Worm (Caenorhabditis elegans) whole organism, young adult: Measurements from ENCODE around the gene C54C6.5.

ENCODE experiments used
- B0035.1 ChIP-seq: sonication (generic microtip); optimal IDR thresholded peaks from 2 replicates; lab custom pipeline; 2016; ENCODE audit warnings: missing genetic modification characterization, mild to moderate bottlenecking, missing compliant biosample characterization, missing genotype, missing genetic modification reagents
- B0261.1 ChIP-seq: sonication (generic microtip); optimal IDR thresholded peaks from 2 replicates; lab custom pipeline; 2016; ENCODE audit warnings: mild to moderate bottlenecking, missing genetic modification characterization, moderate library complexity, missing compliant biosample characterization
- D2030.7 ChIP-seq: fragments of 200-800 bp; sonication (Bioruptor generic); IDR thresholded peaks from 2 replicates; pipeline ENCODE4 v1.3.6; 2022; ENCODE audit warnings: missing genetic modification reagents, missing genetic modification characterization, missing compliant biosample characterization
- F22D6.2 ChIP-seq: sonication (generic microtip); optimal IDR thresholded peaks from 2 replicates; lab custom pipeline; 2016; ENCODE audit warnings: mild to moderate bottlenecking, missing genetic modification characterization, missing compliant biosample characterization
- F37B4.10 ChIP-seq: fragments of 200-800 bp; sonication (Bioruptor generic); IDR thresholded peaks from 2 replicates; pipeline ENCODE4 v1.3.6; 2022; ENCODE audit warnings: missing genetic modification characterization, missing compliant biosample characterization
- F39B2.1 ChIP-seq: fragments of 200-800 bp; sonication (Bioruptor generic); IDR thresholded peaks from 2 replicates; pipeline ENCODE4 v1.3.6; 2022; ENCODE audit warnings: missing genetic modification reagents, missing genetic modification characterization, missing compliant biosample characterization
- K12H6.12 ChIP-seq: fragments of 200-800 bp; sonication (Bioruptor generic); optimal IDR thresholded peaks from 2 replicates; lab custom pipeline; 2018; ENCODE audit warnings: mild to moderate bottlenecking, missing genetic modification characterization, missing compliant biosample characterization
- T26A5.8 ChIP-seq: sonication (generic microtip); optimal IDR thresholded peaks from 2 replicates; lab custom pipeline; 2016; ENCODE audit warnings: missing genetic modification characterization, missing compliant biosample characterization
- Y53F4B.3 ChIP-seq: fragments of 200-800 bp; sonication (Bioruptor generic); IDR thresholded peaks from 2 replicates; pipeline ENCODE4 v1.3.6; 2022; ENCODE audit warnings: missing genetic modification reagents, missing genetic modification characterization, missing compliant biosample characterization
- ama-1 ChIP-seq, 3 experiments: fragments of 150-350 bp in 1 of 3; sonication (generic microtip) in 2 of 3; optimal IDR thresholded peaks; 2 replicates each; lab custom pipeline; 2014 to 2018; ENCODE audit warnings: missing biosample characterization in 2 of 3, missing genetic modification characterization in 2 of 3, missing genetic modification reagents in 2 of 3
- atf-7 ChIP-seq: sonication (generic microtip); optimal IDR thresholded peaks from 2 replicates; lab custom pipeline; 2017; ENCODE audit warnings: mild to moderate bottlenecking, missing genetic modification characterization, missing compliant biosample characterization
- attf-5 ChIP-seq: fragments of 200-800 bp; sonication (Bioruptor generic); optimal IDR thresholded peaks from 2 replicates; lab custom pipeline; 2018; ENCODE audit warnings: mild to moderate bottlenecking, missing genetic modification characterization, missing compliant biosample characterization
- attf-6 ChIP-seq: fragments of 200-800 bp; sonication (Bioruptor generic); IDR thresholded peaks from 2 replicates; pipeline ENCODE4 v1.3.6; 2022; ENCODE audit warnings: missing genetic modification reagents, missing genetic modification characterization, missing compliant biosample characterization
- bed-2 ChIP-seq: fragments of 200-800 bp; sonication (Bioruptor generic); IDR thresholded peaks from 2 replicates; pipeline ENCODE4 v1.3.6; 2022; ENCODE audit warnings: missing genetic modification reagents, missing genetic modification characterization, missing compliant biosample characterization
- ccch-3 ChIP-seq: fragments of 200-800 bp; sonication (Bioruptor generic); optimal IDR thresholded peaks from 2 replicates; lab custom pipeline; 2018; ENCODE audit warnings: mild to moderate bottlenecking, missing genetic modification characterization, missing compliant biosample characterization
- ceh-40 ChIP-seq: fragments of 200-800 bp; sonication (Bioruptor generic); IDR thresholded peaks from 2 replicates; pipeline ENCODE4 v1.3.6; 2022; ENCODE audit warnings: missing genetic modification characterization, missing compliant biosample characterization
- ceh-58 ChIP-seq: fragments of 200-800 bp; sonication (Bioruptor generic); IDR thresholded peaks from 2 replicates; pipeline ENCODE4 v1.3.6; 2022; ENCODE audit warnings: missing genetic modification characterization, missing compliant biosample characterization
- ceh-91 ChIP-seq: fragments of 200-800 bp; sonication (Bioruptor generic); IDR thresholded peaks from 2 replicates; pipeline ENCODE4 v1.3.6; 2022; ENCODE audit warnings: missing genetic modification reagents, missing genetic modification characterization, missing compliant biosample characterization
- dpff-1 ChIP-seq: sonication (generic microtip); optimal IDR thresholded peaks from 2 replicates; lab custom pipeline; 2017; ENCODE audit warnings: mild to moderate bottlenecking, missing genetic modification characterization, missing compliant biosample characterization
- dpl-1 ChIP-seq: fragments of 150-350 bp; optimal IDR thresholded peaks from 2 replicates; lab custom pipeline; 2014; ENCODE audit warnings: missing biosample characterization, missing genetic modification reagents, missing genetic modification characterization
- efl-1 ChIP-seq: fragments of 150-350 bp; optimal IDR thresholded peaks from 2 replicates; lab custom pipeline; 2014; ENCODE audit warnings: missing biosample characterization, missing genetic modification reagents, missing genetic modification characterization
- ets-4 ChIP-seq: fragments of 200-800 bp; sonication (Bioruptor generic); optimal IDR thresholded peaks from 2 replicates; lab custom pipeline; 2018; ENCODE audit warnings: mild to moderate bottlenecking, missing genetic modification characterization, missing compliant biosample characterization
- him-1 ChIP-seq: sonication (generic microtip); optimal IDR thresholded peaks from 2 replicates; lab custom pipeline; 2016; ENCODE audit warnings: missing genotype, missing genetic modification reagents, missing genetic modification characterization, missing compliant biosample characterization
- hmg-1.2 ChIP-seq: fragments of 200-800 bp; sonication (Bioruptor generic); IDR thresholded peaks from 2 replicates; pipeline ENCODE4 v1.3.6; 2022; ENCODE audit warnings: missing genetic modification reagents, missing genetic modification characterization, missing compliant biosample characterization
- hrde-1 ChIP-seq: sonication (generic microtip); optimal IDR thresholded peaks from 2 replicates; lab custom pipeline; 2016; ENCODE audit warnings: missing genetic modification characterization, mild to moderate bottlenecking, missing compliant biosample characterization, moderate library complexity, missing genotype, missing genetic modification reagents, borderline replicate concordance
- hsf-1 ChIP-seq: fragments of 200-800 bp; sonication (Bioruptor generic); IDR thresholded peaks from 2 replicates; pipeline ENCODE4 v1.3.6; 2022; ENCODE audit warnings: missing genetic modification reagents, missing genetic modification characterization, missing compliant biosample characterization
- lin-26 ChIP-seq: fragments of 200-800 bp; sonication (Bioruptor generic); IDR thresholded peaks from 2 replicates; pipeline ENCODE4 v1.3.6; 2022; ENCODE audit warnings: missing genetic modification reagents, missing genetic modification characterization, missing compliant biosample characterization
- lin-35 ChIP-seq, 3 experiments: fragments of 150-350 bp in 2 of 3; sonication (generic microtip) in 1 of 3; optimal IDR thresholded peaks; 2 replicates each; lab custom pipeline; 2014 to 2018; ENCODE audit warnings: missing biosample characterization in 3 of 3, missing genetic modification characterization in 3 of 3, missing genetic modification reagents in 3 of 3
- lin-54 ChIP-seq: fragments of 200-800 bp; sonication (Bioruptor generic); optimal IDR thresholded peaks from 2 replicates; lab custom pipeline; 2018; ENCODE audit warnings: mild to moderate bottlenecking, missing genetic modification characterization, missing compliant biosample characterization
- madf-10 ChIP-seq: sonication (generic microtip); optimal IDR thresholded peaks from 2 replicates; lab custom pipeline; 2016; ENCODE audit warnings: mild to moderate bottlenecking, missing genetic modification characterization, missing compliant biosample characterization
- madf-3 ChIP-seq: fragments of 200-800 bp; sonication (Bioruptor generic); IDR thresholded peaks from 2 replicates; pipeline ENCODE4 v1.3.6; 2022; ENCODE audit warnings: missing genetic modification reagents, missing genetic modification characterization, missing compliant biosample characterization
- mcd-1 ChIP-seq: fragments of 200-800 bp; sonication (Bioruptor generic); IDR thresholded peaks from 2 replicates; pipeline ENCODE4 v1.3.6; 2022; ENCODE audit warnings: missing genetic modification reagents, missing genetic modification characterization, missing compliant biosample characterization
- mes-4 ChIP-seq: sonication (generic microtip); optimal IDR thresholded peaks from 2 replicates; lab custom pipeline; 2016; ENCODE audit warnings: missing genotype, missing genetic modification characterization, missing compliant biosample characterization
- mxl-1 ChIP-seq: sonication (generic microtip); optimal IDR thresholded peaks from 2 replicates; lab custom pipeline; 2016; ENCODE audit warnings: missing genetic modification characterization, missing compliant biosample characterization
- nhr-27 ChIP-seq: fragments of 200-800 bp; sonication (Bioruptor generic); optimal IDR thresholded peaks from 2 replicates; lab custom pipeline; 2018; ENCODE audit warnings: mild to moderate bottlenecking, missing genetic modification characterization, moderate library complexity, missing compliant biosample characterization
- nhr-90 ChIP-seq: sonication (generic microtip); optimal IDR thresholded peaks from 2 replicates; lab custom pipeline; 2016; ENCODE audit warnings: missing genotype, mild to moderate bottlenecking, missing genetic modification characterization, missing compliant biosample characterization
- pbrm-1 ChIP-seq: fragments of 200-800 bp; sonication (Bioruptor generic); IDR thresholded peaks from 2 replicates; pipeline ENCODE4 v1.3.6; 2022; ENCODE audit warnings: missing genetic modification reagents, missing genetic modification characterization, missing compliant biosample characterization
- rcor-1 ChIP-seq: fragments of 200-800 bp; sonication (Bioruptor generic); IDR thresholded peaks from 2 replicates; pipeline ENCODE4 v1.3.6; 2022; ENCODE audit warnings: missing genetic modification reagents, missing genetic modification characterization, missing compliant biosample characterization
- rpc-1 ChIP-seq, 2 experiments: fragments of 150-350 bp in 1 of 2; sonication (generic microtip) in 1 of 2; optimal IDR thresholded peaks; 2 replicates each; lab custom pipeline; 2014 to 2018; ENCODE audit warnings: missing biosample characterization in 1 of 2, missing genetic modification characterization in 1 of 2, missing genetic modification reagents in 1 of 2, missing genotype in 1 of 2
- sdz-38 ChIP-seq: sonication (generic microtip); optimal IDR thresholded peaks from 2 replicates; lab custom pipeline; 2016; ENCODE audit warnings: missing genotype, missing genetic modification characterization, missing compliant biosample characterization
- snpc-1.1 ChIP-seq: sonication (generic microtip); optimal IDR thresholded peaks from 2 replicates; lab custom pipeline; 2017; ENCODE audit warnings: missing genetic modification characterization, mild to moderate bottlenecking, missing compliant biosample characterization, antibody characterized with exemption, moderate library complexity, missing genotype, missing genetic modification reagents; ENCODE audit not compliant: insufficient read depth
- snpc-1.3 ChIP-seq: sonication (generic microtip); optimal IDR thresholded peaks from 2 replicates; lab custom pipeline; 2017; ENCODE audit warnings: missing genetic modification characterization, mild to moderate bottlenecking, missing compliant biosample characterization, antibody characterized with exemption, moderate library complexity, missing genotype, missing genetic modification reagents; ENCODE audit not compliant: insufficient read depth
- ztf-25 ChIP-seq: fragments of 200-800 bp; sonication (Bioruptor generic); IDR thresholded peaks from 2 replicates; pipeline ENCODE4 v1.3.6; 2022; ENCODE audit warnings: missing genetic modification reagents, missing genetic modification characterization, missing compliant biosample characterization
- ztf-6 ChIP-seq: fragments of 200-800 bp; sonication (Bioruptor generic); IDR thresholded peaks from 2 replicates; pipeline ENCODE4 v1.3.6; 2022; ENCODE audit warnings: missing genetic modification reagents, missing genetic modification characterization, missing compliant biosample characterization

The C54C6.5 gene

DNA sequence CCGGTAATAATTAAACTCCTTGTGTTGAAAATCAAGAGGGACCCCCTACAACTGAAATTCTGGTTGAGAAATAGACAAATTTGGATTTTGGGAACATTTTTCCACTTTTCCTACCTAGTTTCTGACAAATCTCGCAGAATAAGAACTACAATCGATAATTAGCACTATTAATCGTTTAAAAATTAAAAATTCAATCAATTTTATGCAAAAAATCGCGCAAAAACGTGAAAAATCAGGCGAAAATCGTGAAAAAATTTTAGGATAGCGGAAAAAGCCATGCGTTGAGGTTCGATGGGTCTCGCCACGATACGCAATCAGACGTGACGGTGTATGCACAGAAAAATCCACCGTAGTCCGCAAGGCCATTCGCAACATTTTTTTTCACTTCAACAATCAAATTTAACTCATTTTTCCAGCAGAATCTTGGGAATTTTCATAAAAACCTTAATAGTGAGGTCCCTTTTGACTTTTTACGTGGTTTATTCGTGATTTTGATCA lies 44.5 kb downstream of the C54C6.5 start, which contains the start of gene lias-1 (continued):
- no peak for TF ChIP-seq B0261.1 (tag; lab: Kevin White, UChicago)
- TF ChIP-seq mxl-1: no peak
- no peak for TF ChIP-seq T26A5.8 (tag; lab: Kevin White, UChicago)
- TF ChIP-seq sdz-38: no peak
- TF ChIP-seq him-1 (tag; lab: Kevin White, UChicago): no peak
- TF ChIP-seq B0035.1 (tag; lab: Kevin White, UChicago): no peak
- peak; percentile 60 for TF ChIP-seq efl-1 (GFP tag; lab: Kevin White, UChicago)
- TF ChIP-seq Y53F4B.3 (GFP tag; lab: Robert Waterston, UW): no peak
- no peak for TF ChIP-seq attf-6
- TF ChIP-seq pbrm-1 (GFP tag; lab: Robert Waterston, UW): no peak
- TF ChIP-seq dpff-1 (tag; lab: Kevin White, UChicago): no peak
- no peak for TF ChIP-seq F39B2.1 (GFP tag; lab: Robert Waterston, UW)
- TF ChIP-seq hmg-1.2 (GFP tag; lab: Robert Waterston, UW): peak; percentile 69
- TF ChIP-seq D2030.7: peak; percentile 55; the same call in 1 of the 2 replicates
- TF ChIP-seq ccch-3 (GFP tag; lab: Kevin White, UChicago): no peak
- no peak for TF ChIP-seq ztf-25
- TF ChIP-seq F22D6.2 (tag; lab: Kevin White, UChicago): peak; percentile 7
- TF ChIP-seq ceh-58 (GFP tag; lab: Robert Waterston, UW): no peak
- no peak for TF ChIP-seq ama-1 (optimal IDR thresholded peaks at IDR 0.05; lab: Kevin White, UChicago)
- TF ChIP-seq ama-1 (GFP tag; optimal IDR thresholded peaks at IDR 0.05; lab: Kevin White, UChicago): peak in 1 of 2 experiments; percentile 17
- peak; percentile 76 for TF ChIP-seq snpc-1.3 (tag; lab: Kevin White, UChicago)
- peak; percentile 69 for TF ChIP-seq lin-54
- TF ChIP-seq snpc-1.1: peak; percentile 14
- TF ChIP-seq madf-10 (tag; lab: Kevin White, UChicago): peak; percentile 38
- no peak for TF ChIP-seq atf-7 (tag; lab: Kevin White, UChicago)
- 0 out of 2 replicates have a peak, but pooled peaks have one; percentile 57 for TF ChIP-seq madf-3 (GFP tag; lab: Robert Waterston, UW)
- TF ChIP-seq nhr-27: no peak
- peak; percentile 58 for TF ChIP-seq dpl-1 (GFP tag; lab: Kevin White, UChicago)
- TF ChIP-seq ceh-91 (GFP tag; lab: Robert Waterston, UW): peak; percentile 52
- TF ChIP-seq ztf-6 (GFP tag; lab: Robert Waterston, UW): no peak
- peak; percentile 78 for TF ChIP-seq mcd-1
- no peak for TF ChIP-seq nhr-90
- no peak for TF ChIP-seq rpc-1 (optimal IDR thresholded peaks at IDR 0.05; lab: Kevin White, UChicago)
- TF ChIP-seq rpc-1 (tag; optimal IDR thresholded peaks at IDR 0.05; lab: Kevin White, UChicago): no peak
- TF ChIP-seq mes-4 (tag; lab: Kevin White, UChicago): no peak
- no peak for TF ChIP-seq F37B4.10 (GFP tag; lab: Robert Waterston, UW)
- TF ChIP-seq bed-2 (GFP tag; lab: Robert Waterston, UW): no peak
- TF ChIP-seq ceh-40: no peak
- TF ChIP-seq ets-4 (GFP tag; lab: Kevin White, UChicago): no peak
- peak; percentile 21 for TF ChIP-seq K12H6.12 (tag; lab: Kevin White, UChicago)
- peak; percentile 82 for TF ChIP-seq attf-5 (GFP tag; lab: Kevin White, UChicago)
- peak; percentile 59 for TF ChIP-seq rcor-1 (GFP tag; lab: Robert Waterston, UW)
- TF ChIP-seq hrde-1 (tag; lab: Kevin White, UChicago): no peak
- TF ChIP-seq hsf-1: no peak
- TF ChIP-seq lin-26 (GFP tag; lab: Robert Waterston, UW): no peak
- TF ChIP-seq lin-35 (GFP tag; optimal IDR thresholded peaks at IDR 0.05; lab: Kevin White, UChicago): peak in 1 of 3 experiments; percentile 68
- TF ChIP-seq, all 124 proteins: peak for 39
